Worm (Caenorhabditis elegans): Measurements from ENCODE around the gene cyp-35C1.

cyp-35C1 gene

DNA sequence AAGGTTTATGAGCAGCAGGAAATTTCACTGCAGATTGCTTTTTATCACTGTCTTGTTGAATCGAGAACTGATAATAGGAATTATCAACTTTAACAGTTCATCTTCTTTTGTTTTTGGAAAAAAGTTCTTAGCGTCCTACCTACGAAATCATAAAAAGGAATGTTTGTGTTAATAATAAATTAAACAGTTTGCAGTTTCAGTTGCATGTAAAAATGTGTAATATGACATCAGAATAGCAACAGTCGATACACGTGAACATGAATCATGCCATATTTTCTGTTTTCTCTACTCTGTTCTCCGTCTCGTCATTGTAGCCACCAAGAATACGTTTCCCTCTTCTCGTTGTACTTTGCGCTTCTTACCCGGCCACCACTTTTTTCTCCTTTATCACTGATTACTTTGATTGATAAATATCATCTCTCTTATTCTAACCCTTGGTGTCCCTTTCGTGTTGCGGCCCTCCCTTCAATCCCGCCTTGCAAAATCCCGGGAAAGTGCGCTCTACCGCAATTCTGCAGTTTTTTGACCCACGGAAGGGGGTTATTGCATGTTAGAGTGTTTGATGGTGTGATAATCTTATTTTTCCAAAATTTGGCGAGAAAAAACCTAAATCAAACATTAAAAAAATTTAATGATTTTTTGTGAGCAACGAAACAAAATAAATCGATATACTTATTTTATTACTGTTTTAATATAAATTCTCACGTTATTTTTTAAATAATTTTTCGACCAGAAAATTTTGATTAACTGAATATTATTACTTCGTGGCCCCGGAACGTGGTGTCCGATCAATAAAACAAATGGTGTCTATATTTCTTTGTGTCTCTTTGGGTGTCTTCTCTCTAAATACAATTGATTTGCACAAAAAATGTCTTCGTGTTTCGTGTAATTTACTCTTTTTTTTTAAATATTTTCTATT is 5.6 kb downstream of the cyp-35C1 start, which contains the start of gene sptl-3:
Gene sptl-3, plus strand, starts transcription at position 869 of the 919 bp plus-strand sequence.
- peak; percentile 44 for TF ChIP-seq tbx-2 (tag; optimal IDR thresholded peaks at IDR 0.05)
- TF ChIP-seq zip-4 (GFP tag; optimal IDR thresholded peaks at IDR 0.05), result no peak
- peak; percentile 75 for TF ChIP-seq nhr-71 (tag; optimal IDR thresholded peaks at IDR 0.05)
- TF ChIP-seq nhr-85 (tag), result peak; percentile 77
- TF ChIP-seq dpl-1 (GFP tag; optimal IDR thresholded peaks at IDR 0.05), result peak in 2 of 3 experiments; percentile 22 to 55
- TF ChIP-seq ztf-11 (tag; optimal IDR thresholded peaks at IDR 0.05), result no peak
- peak; percentile 69 for TF ChIP-seq lin-14 (GFP tag; optimal IDR thresholded peaks at IDR 0.05)
- TF ChIP-seq pax-3 (tag; optimal IDR thresholded peaks at IDR 0.05), result no peak
- peak; percentile 46 for TF ChIP-seq mep-1 (tag; optimal IDR thresholded peaks at IDR 0.05)
- TF ChIP-seq aha-1 (tag; optimal IDR thresholded peaks at IDR 0.05), result no peak
- peak; percentile 68 for TF ChIP-seq nhr-20 (tag; optimal IDR thresholded peaks at IDR 0.05)
- TF ChIP-seq rnt-1 (tag; optimal IDR thresholded peaks at IDR 0.05), result peak; percentile 43
- no peak for TF ChIP-seq efl-3 (GFP tag; optimal IDR thresholded peaks at IDR 0.05)
- TF ChIP-seq elt-2 (tag; optimal IDR thresholded peaks at IDR 0.05), result peak; percentile 77
- TF ChIP-seq blmp-1 (tag; optimal IDR thresholded peaks at IDR 0.05), result peak; percentile 83
- TF ChIP-seq snu-23 (GFP tag; optimal IDR thresholded peaks at IDR 0.05), result peak; percentile 65
- TF ChIP-seq skn-1 (tag; optimal IDR thresholded peaks at IDR 0.05), result peak; percentile 48
- peak; percentile 14 for TF ChIP-seq nhr-90 (tag; optimal IDR thresholded peaks at IDR 0.05; ENCODE audit: poor library complexity)
- TF ChIP-seq unc-62 (GFP tag; optimal IDR thresholded peaks at IDR 0.05), result no peak
- no peak for TF ChIP-seq tlp-1 (tag; optimal IDR thresholded peaks at IDR 0.05)
- TF ChIP-seq lin-35 (GFP tag; optimal IDR thresholded peaks at IDR 0.05), result peak; percentile 23 to 57
- TF ChIP-seq efl-1 (optimal IDR thresholded peaks at IDR 0.05), result peak; percentile 4 to 22
- peak; percentile 10 to 88 for TF ChIP-seq efl-1 (GFP tag; optimal IDR thresholded peaks at IDR 0.05 in 1 of 2)
- peak; percentile 20 for TF ChIP-seq C16A3.4 (tag; optimal IDR thresholded peaks at IDR 0.05)
- TF ChIP-seq elt-3 (tag; optimal IDR thresholded peaks at IDR 0.05), result peak in 2 of 6 experiments; percentile 49 to 81
- no peak for TF ChIP-seq pqm-1 (tag; optimal IDR thresholded peaks at IDR 0.05)
- TF ChIP-seq lsy-2 (tag; optimal IDR thresholded peaks at IDR 0.05), result peak in 1 of 2 experiments; percentile 42
- TF ChIP-seq nhr-19 (GFP tag; conservative IDR thresholded peaks at IDR 0.05), result peak; percentile 53
- peak in 1 of 2 experiments; percentile 61 for TF ChIP-seq mdl-1 (tag; optimal IDR thresholded peaks at IDR 0.05)

DNA sequence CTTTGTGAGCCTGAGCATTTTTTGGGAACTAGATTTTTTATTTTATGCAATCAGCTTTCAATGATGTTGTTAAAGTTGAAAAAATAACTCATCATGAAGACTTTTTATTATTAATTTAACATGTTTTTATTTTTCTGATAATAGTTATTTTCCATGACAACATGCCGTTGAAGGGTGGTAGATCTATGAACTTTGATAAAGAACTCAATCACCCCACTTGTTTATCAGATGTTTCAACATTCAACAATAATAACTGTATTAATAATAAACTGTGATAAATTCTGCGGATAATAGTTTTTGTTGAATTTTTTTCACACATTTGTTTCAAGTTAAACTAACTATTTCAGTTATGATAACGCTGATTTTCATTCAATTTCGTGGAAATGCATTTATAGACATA is 6.8 kb downstream of the cyp-35C1 start:
- TF ChIP-seq lin-13 (GFP tag; optimal IDR thresholded peaks at IDR 0.05) (no peak), nhr-19 (GFP tag; conservative IDR thresholded peaks at IDR 0.05) (0 out of 2 replicates have a peak, but pooled peaks have one; percentile 13), nhr-71 (tag; optimal IDR thresholded peaks at IDR 0.05) (peak; percentile 40), grh-1 (GFP tag; IDR thresholded peaks at IDR 0.05) (no peak), pag-3 (tag; optimal IDR thresholded peaks at IDR 0.05; ENCODE audit: borderline replicate concordance, insufficient read depth) (no peak), sox-4 (tag; optimal IDR thresholded peaks at IDR 0.05) (no peak), hlh-4 (tag; optimal IDR thresholded peaks at IDR 0.05) (no peak), ztf-4 (tag; optimal IDR thresholded peaks at IDR 0.05) (no peak), lin-39 (tag; optimal IDR thresholded peaks at IDR 0.05) (no peak), unc-62 (GFP tag; optimal IDR thresholded peaks at IDR 0.05) (no peak), ceh-82 (tag; optimal IDR thresholded peaks at IDR 0.05) (no peak), Y116A8C.19 (tag; optimal IDR thresholded peaks at IDR 0.05; ENCODE audit: borderline replicate concordance) (no peak), nhr-84 (tag; optimal IDR thresholded peaks at IDR 0.05) (no peak), sptf-1 (tag; optimal IDR thresholded peaks at IDR 0.05) (no peak), C34B4.2 (tag; optimal IDR thresholded peaks at IDR 0.05) (no peak), unc-30 (tag; optimal IDR thresholded peaks at IDR 0.05) (no peak), unc-86 (tag; optimal IDR thresholded peaks at IDR 0.05) (no peak), ces-1 (GFP tag; optimal IDR thresholded peaks at IDR 0.05) (no peak), fkh-10 (GFP tag; optimal IDR thresholded peaks at IDR 0.05) (no peak), nhr-77 (tag; optimal IDR thresholded peaks at IDR 0.05) (no peak), tbx-2 (tag; optimal IDR thresholded peaks at IDR 0.05) (no peak), elt-2 (tag; optimal IDR thresholded peaks at IDR 0.05) (peak; percentile 59), nhr-28 (tag; optimal IDR thresholded peaks at IDR 0.05) (no peak), nhr-20 (tag; optimal IDR thresholded peaks at IDR 0.05) (peak; percentile 33), nhr-85 (tag) (peak; percentile 63), fos-1 (tag; optimal IDR thresholded peaks at IDR 0.05) (no peak), rnt-1 (tag; optimal IDR thresholded peaks at IDR 0.05) (no peak), C16A3.4 (tag; optimal IDR thresholded peaks at IDR 0.05) (no peak)

Data from whole organism, L1 larva.